Worm (Caenorhabditis elegans) whole organism, late embryonic: ENCODE results near the gene F54B8.4.

ENCODE experiments used
- C08G9.2 ChIP-seq: sonication (generic microtip); optimal IDR thresholded peaks from 2 replicates; lab custom pipeline; 2016; ENCODE audit warnings: mild to moderate bottlenecking, missing genetic modification characterization, moderate library complexity, missing compliant biosample characterization
- ceh-24 ChIP-seq: sonication (generic microtip); optimal IDR thresholded peaks from 2 replicates; lab custom pipeline; 2016; ENCODE audit warnings: mild to moderate bottlenecking, missing genetic modification characterization, missing compliant biosample characterization
- elt-2 ChIP-seq: sonication (generic microtip); optimal IDR thresholded peaks from 2 replicates; lab custom pipeline; 2016; ENCODE audit warnings: missing genetic modification reagents, missing genetic modification characterization, missing compliant biosample characterization
- madf-2 ChIP-seq: sonication (generic microtip); optimal IDR thresholded peaks from 2 replicates; lab custom pipeline; 2017; ENCODE audit warnings: missing genetic modification characterization, missing compliant biosample characterization
- nfya-1 ChIP-seq: sonication (generic microtip); optimal IDR thresholded peaks from 2 replicates; lab custom pipeline; 2017; ENCODE audit warnings: missing genetic modification characterization, mild to moderate bottlenecking, missing compliant biosample characterization, antibody characterized with exemption, moderate library complexity
- pha-4 ChIP-seq: fragments of 150-350 bp; optimal IDR thresholded peaks from 2 replicates; lab custom pipeline; 2018; ENCODE audit warnings: missing biosample characterization, missing genetic modification reagents, missing genetic modification characterization
- unc-86 ChIP-seq: sonication (generic microtip); optimal IDR thresholded peaks from 2 replicates; lab custom pipeline; 2016; ENCODE audit warnings: missing genetic modification characterization, missing compliant biosample characterization

DNA sequence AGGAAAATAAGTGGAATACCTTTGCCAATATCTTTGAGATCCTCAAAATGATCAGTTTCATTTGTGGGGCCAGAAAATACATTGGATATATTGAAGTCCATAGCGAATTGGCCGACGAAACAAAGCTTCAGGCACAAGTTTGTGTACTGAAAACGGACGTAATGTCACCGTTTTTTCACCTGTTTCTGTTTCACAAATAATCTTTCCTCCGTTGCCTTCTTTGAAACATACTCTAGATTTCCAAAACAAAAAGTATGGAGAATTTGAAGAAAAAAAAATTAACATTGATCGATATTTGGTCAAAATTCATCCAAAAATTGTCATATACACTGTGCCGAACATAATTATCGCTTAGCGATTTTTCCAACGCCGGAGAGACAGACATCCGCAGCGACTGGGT is 46.4 kb downstream of the F54B8.4 start, which contains the start of gene srz-12:
- TF ChIP-seq madf-2 (tag; lab: Kevin White, UChicago) (no peak), C08G9.2 (tag; lab: Kevin White, UChicago) (no peak), unc-86 (no peak), elt-2 (tag; lab: Kevin White, UChicago) (no peak), pha-4 (no peak), ceh-24 (tag; lab: Kevin White, UChicago) (no peak), nfya-1 (no peak)
